Worm (Caenorhabditis elegans): ENCODE measurements around the gene clec-122.
"Not testable (repeated sequence)": the region's sequence is repeated elsewhere in the genome, so short reads cannot be mapped to it uniquely, and the experiment has no call there.

clec-122 gene

DNA sequence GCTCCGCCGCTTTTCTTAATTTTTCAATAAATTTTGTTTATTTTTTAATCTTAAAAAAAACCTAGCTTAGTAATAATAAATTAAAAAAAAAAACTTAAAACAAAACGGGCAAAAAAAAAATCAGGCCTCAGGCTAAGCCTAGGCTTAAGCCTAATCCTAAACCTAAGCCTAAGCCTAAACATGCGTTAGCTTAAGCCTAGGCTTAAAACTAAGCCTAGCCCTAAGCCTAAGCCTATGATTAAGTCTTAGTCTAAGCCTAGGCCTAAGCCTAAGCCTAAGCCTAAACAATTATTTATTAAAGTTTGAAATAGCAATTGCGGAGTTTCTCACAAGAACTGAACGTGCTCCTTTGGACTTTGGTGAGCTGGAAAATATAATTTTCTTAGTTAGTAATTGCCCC, 29.4 kb downstream of the clec-122 start:
- TF ChIP-seq ces-1 (GFP tag; optimal IDR thresholded peaks at IDR 0.05) = no peak
- TF ChIP-seq ceh-8 (GFP tag; optimal IDR thresholded peaks at IDR 0.05) = no peak
- no peak for TF ChIP-seq alr-1 (tag; optimal IDR thresholded peaks at IDR 0.05; ENCODE audit: borderline replicate concordance)
- TF ChIP-seq hlh-17 (GFP tag; optimal IDR thresholded peaks at IDR 0.05; ENCODE audit: borderline replicate concordance) = no peak
- TF ChIP-seq unc-86 (tag; optimal IDR thresholded peaks at IDR 0.05) = no peak
- TF ChIP-seq tlp-1 (tag; optimal IDR thresholded peaks at IDR 0.05) = no peak
- TF ChIP-seq sox-4 (tag; optimal IDR thresholded peaks at IDR 0.05) = no peak
- TF ChIP-seq zag-1 (tag; optimal IDR thresholded peaks at IDR 0.05) = no peak
- TF ChIP-seq nhr-20 (tag; optimal IDR thresholded peaks at IDR 0.05) = no peak
- no peak for TF ChIP-seq lin-13 (GFP tag; optimal IDR thresholded peaks at IDR 0.05)

DNA sequence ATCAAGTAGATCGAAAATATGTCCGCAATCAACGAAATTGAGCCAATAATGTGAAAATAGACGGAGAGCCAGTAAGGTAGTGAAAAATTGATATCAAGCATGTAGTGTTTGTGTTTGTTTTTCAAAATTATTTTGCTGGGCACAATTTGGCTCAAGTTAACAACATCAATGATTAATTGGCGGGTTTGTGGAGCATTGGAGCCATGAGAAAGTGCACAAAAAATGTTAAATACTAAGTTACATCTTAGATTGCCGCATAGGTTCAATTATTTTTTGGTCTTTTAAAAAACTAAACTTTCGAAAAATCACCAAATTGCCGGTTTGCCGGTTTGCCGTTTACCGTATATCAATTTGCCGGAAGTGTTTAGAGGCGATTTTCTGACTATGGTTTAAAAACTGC, 31.9 kb downstream of the clec-122 start, which contains the start of gene sri-54:
sri-54 (minus strand) TSS at position 101 of the 400 bp plus-strand sequence.
- TF ChIP-seq nhr-85 (tag) = no peak
- TF ChIP-seq hlh-4 (tag; optimal IDR thresholded peaks at IDR 0.05) = no peak
- no peak for TF ChIP-seq nhr-84 (tag; optimal IDR thresholded peaks at IDR 0.05)
- TF ChIP-seq fkh-4 (tag; optimal IDR thresholded peaks at IDR 0.05; ENCODE audit: borderline replicate concordance) = no peak
- TF ChIP-seq zag-1 (tag; optimal IDR thresholded peaks at IDR 0.05) = no peak
- TF ChIP-seq sptf-1 (tag; optimal IDR thresholded peaks at IDR 0.05) = no peak
- TF ChIP-seq mef-2 (tag; optimal IDR thresholded peaks at IDR 0.05) = no peak
- no peak for TF ChIP-seq ceh-63 (GFP tag; optimal IDR thresholded peaks at IDR 0.05)
- TF ChIP-seq swsn-7 (tag; optimal IDR thresholded peaks at IDR 0.05) = no peak
- no peak for TF ChIP-seq hpl-2 (GFP tag; optimal IDR thresholded peaks at IDR 0.05)
- no peak for TF ChIP-seq ztf-11 (tag; optimal IDR thresholded peaks at IDR 0.05)
- no peak for TF ChIP-seq dsc-1 (tag; optimal IDR thresholded peaks at IDR 0.05)
- TF ChIP-seq elt-3 (tag; optimal IDR thresholded peaks at IDR 0.05) = no peak
- no peak for TF ChIP-seq fkh-10 (GFP tag; optimal IDR thresholded peaks at IDR 0.05)

DNA sequence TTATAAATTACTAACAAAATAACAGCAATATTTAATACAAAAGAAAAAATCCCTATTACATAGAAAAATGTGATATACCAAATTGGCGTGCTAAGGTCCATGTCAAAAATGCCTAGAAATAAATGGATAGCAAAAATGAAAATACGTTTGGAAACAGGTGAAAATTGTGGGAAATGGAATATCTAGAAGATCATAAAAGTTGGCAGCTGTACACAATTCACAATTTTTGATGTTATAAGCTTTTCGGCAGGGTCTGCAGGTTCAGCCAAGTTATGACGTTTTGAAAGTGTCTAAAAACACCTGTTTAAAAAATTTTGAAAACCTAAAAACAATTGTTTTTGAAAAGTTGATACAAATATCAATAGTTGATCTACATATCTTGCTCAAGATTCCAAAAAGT, 37.0 kb downstream of the clec-122 start, which contains the start of gene sri-42:
sri-42 (minus strand) TSS at position 101 of the 400 bp plus-strand sequence.
- TF ChIP-seq lin-14 (GFP tag; optimal IDR thresholded peaks at IDR 0.05); isw-1 (GFP tag; IDR thresholded peaks at IDR 0.05); unc-62 (GFP tag; optimal IDR thresholded peaks at IDR 0.05): not testable (repeated sequence)

DNA sequence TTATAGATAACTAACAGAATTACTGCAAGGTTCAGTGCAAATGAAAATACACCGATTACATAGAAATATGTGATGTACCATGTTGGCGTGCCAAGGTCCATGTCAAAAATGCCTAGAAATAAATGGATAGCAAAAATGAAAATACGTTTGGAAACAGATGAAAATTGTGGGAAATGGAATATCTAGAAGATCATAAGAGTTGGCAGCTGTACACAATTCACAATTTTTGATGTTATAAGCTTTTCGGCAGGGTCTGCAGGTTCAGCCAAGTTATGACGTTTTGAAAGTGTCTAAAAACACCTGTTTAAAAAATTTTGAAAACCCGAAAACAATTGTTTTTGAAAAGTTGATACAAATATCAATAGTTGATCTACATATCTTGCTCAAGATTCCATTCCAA, 38.7 kb downstream of the clec-122 start, which contains the start of gene sri-43:
sri-43 (minus strand) TSS at position 101 of the 400 bp plus-strand sequence.
- not testable (repeated sequence) for TF ChIP-seq efl-3 (GFP tag; optimal IDR thresholded peaks at IDR 0.05); unc-30 (tag; optimal IDR thresholded peaks at IDR 0.05); alr-1 (tag; optimal IDR thresholded peaks at IDR 0.05; ENCODE audit: borderline replicate concordance)

DNA sequence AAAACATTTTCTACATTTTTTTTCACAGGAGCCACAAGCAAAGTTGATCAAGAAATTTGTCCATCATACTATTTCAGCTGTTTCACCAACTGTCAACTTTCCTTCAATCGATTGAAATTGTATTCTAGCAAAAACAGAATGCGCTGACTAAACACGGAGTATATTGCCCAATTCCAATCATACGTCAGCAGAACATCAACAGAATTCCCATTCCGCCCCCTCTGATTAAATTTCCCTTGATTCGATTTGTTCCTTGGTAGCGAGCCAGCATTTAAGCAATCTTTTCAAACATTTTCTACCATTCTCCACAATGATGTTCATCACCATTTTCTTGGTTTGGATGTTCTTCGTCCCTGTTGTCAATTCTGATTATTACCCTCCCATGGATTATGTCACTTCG, 40.0 kb downstream of the clec-122 start, which contains the start of gene T10D4.15:
T10D4.15 (plus strand) TSS at position 301 of the 400 bp plus-strand sequence.
- TF ChIP-seq ets-5 (GFP tag; IDR thresholded peaks at IDR 0.05) (no peak), zag-1 (tag; optimal IDR thresholded peaks at IDR 0.05) (no peak), C04F5.9 (tag; optimal IDR thresholded peaks at IDR 0.05) (no peak), pqm-1 (tag; optimal IDR thresholded peaks at IDR 0.05) (no peak), dsc-1 (tag; optimal IDR thresholded peaks at IDR 0.05) (no peak), ceh-63 (GFP tag; optimal IDR thresholded peaks at IDR 0.05) (no peak), sup-37 (GFP tag; optimal IDR thresholded peaks at IDR 0.05) (no peak), ceh-88 (GFP tag; IDR thresholded peaks at IDR 0.05) (no peak), alr-1 (tag; optimal IDR thresholded peaks at IDR 0.05; ENCODE audit: borderline replicate concordance) (no peak), sptf-1 (tag; optimal IDR thresholded peaks at IDR 0.05) (no peak), ztf-11 (tag; optimal IDR thresholded peaks at IDR 0.05) (no peak)

All from whole organism, L1 larva.